Worm (Caenorhabditis elegans) whole organism, L4 larva: ENCODE results near the gene dao-2.

Experiments used
- F10B5.3 ChIP-seq: sonication (generic microtip); optimal IDR thresholded peaks from 2 replicates; lab custom pipeline; 2016; ENCODE audit warnings: mild to moderate bottlenecking, missing genetic modification characterization, missing compliant biosample characterization
- ama-1 ChIP-seq: fragments of 150-350 bp; optimal IDR thresholded peaks from 2 replicates; lab custom pipeline; 2014; ENCODE audit warnings: inconsistent platforms, mixed read lengths
- dpl-1 ChIP-seq: fragments of 150-350 bp; optimal IDR thresholded peaks from 2 replicates; lab custom pipeline; 2014; ENCODE audit warnings: missing biosample characterization, missing genetic modification reagents, missing genetic modification characterization
- fkh-10 ChIP-seq: fragments of 150-350 bp; optimal IDR thresholded peaks from 2 replicates; lab custom pipeline; 2014; ENCODE audit warnings: missing biosample characterization, missing genetic modification reagents, missing genetic modification characterization
- nhr-11 ChIP-seq: fragments of 150-350 bp; optimal IDR thresholded peaks from 2 replicates; lab custom pipeline; 2014; ENCODE audit warnings: missing biosample characterization, missing genetic modification characterization
- pha-4 ChIP-seq, 2 experiments: fragments of 150-350 bp in 1 of 2; fragments of 200-800 bp in 1 of 2; sonication (Bioruptor generic) in 1 of 2; IDR thresholded peaks in 1 of 2; optimal IDR thresholded peaks in 1 of 2; 2 replicates each; pipeline versions ENCODE4 v1.3.6 to Lab custom; 2014 to 2022; ENCODE audit warnings: missing genetic modification characterization in 2 of 2, missing genetic modification reagents in 2 of 2, missing biosample characterization in 1 of 2, missing compliant biosample characterization in 1 of 2
- rbr-2 ChIP-seq: sonication (generic microtip); optimal IDR thresholded peaks from 2 replicates; lab custom pipeline; 2016; ENCODE audit warnings: missing genotype, missing genetic modification characterization, missing compliant biosample characterization
- snpc-4 ChIP-seq: fragments of 150-350 bp; optimal IDR thresholded peaks from 2 replicates; lab custom pipeline; 2014; ENCODE audit warnings: missing biosample characterization, missing genetic modification characterization
- zip-11 ChIP-seq: fragments of 200-800 bp; sonication (Bioruptor generic); IDR thresholded peaks from 2 replicates; pipeline ENCODE4 v1.3.6; 2022; ENCODE audit warnings: missing genetic modification characterization, missing compliant biosample characterization

DNA sequence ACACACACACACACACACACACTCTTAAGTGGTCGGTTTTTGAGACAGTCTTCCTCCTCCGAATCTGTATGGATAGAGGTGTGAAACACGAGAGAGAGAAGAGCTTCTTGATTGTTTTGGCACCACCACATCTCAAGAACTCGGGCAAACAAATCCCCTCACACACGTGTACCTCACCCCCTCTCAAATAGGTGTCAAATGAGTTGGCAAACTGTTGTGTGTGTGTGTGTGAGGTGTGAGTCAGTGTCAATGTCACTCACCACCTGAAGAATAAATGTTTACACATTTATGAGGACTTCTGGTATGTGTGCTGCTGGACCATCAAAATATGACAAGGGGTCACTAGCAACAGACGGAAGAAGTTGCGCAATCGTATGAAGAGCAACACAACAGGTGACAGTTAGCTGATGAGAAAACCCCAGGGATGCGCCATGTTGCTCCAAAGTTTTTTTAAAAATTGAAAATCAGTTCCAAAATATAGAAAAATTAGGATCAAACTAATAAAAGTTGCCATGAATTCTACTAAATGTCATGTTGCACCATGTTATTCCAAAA is 17.2 kb downstream of the dao-2 start:
- no peak for TF ChIP-seq ama-1
- no peak for TF ChIP-seq fkh-10 (GFP tag; lab: Kevin White, UChicago)
- no peak for TF ChIP-seq F10B5.3 (tag; lab: Kevin White, UChicago)
- no peak for TF ChIP-seq snpc-4 (tag; lab: Kevin White, UChicago)
- no peak for TF ChIP-seq dpl-1 (GFP tag; lab: Kevin White, UChicago)
- no peak for TF ChIP-seq nhr-11 (tag; lab: Kevin White, UChicago)
- TF ChIP-seq pha-4 (GFP tag; IDR thresholded peaks at IDR 0.05; lab: Robert Waterston, UW): no peak
- TF ChIP-seq pha-4 (tag; optimal IDR thresholded peaks at IDR 0.05; lab: Kevin White, UChicago): no peak
- TF ChIP-seq rbr-2 (tag; lab: Kevin White, UChicago): no peak
- no peak for TF ChIP-seq zip-11 (GFP tag; lab: Robert Waterston, UW)
